Worm (Caenorhabditis elegans) whole organism, L1 larva: ENCODE data around the gene C35D6.4.

ENCODE experiments used
- C04F5.9 ChIP-seq: sonication (generic microtip); optimal IDR thresholded peaks from 2 replicates; lab custom pipeline; 2016; ENCODE audit warnings: missing genetic modification characterization, missing compliant biosample characterization
- C16A3.4 ChIP-seq: fragments of 150-350 bp; optimal IDR thresholded peaks from 2 replicates; lab custom pipeline; 2014; ENCODE audit warnings: missing biosample characterization, missing genetic modification characterization
- C34B4.2 ChIP-seq: sonication (generic microtip); optimal IDR thresholded peaks from 2 replicates; lab custom pipeline; 2017; ENCODE audit warnings: mild to moderate bottlenecking, missing genetic modification characterization, missing compliant biosample characterization
- F16B12.6 ChIP-seq: fragments of 150-350 bp; optimal IDR thresholded peaks from 2 replicates; lab custom pipeline; 2014; ENCODE audit warnings: missing biosample characterization, missing genetic modification characterization
- blmp-1 ChIP-seq: fragments of 150-350 bp; optimal IDR thresholded peaks from 2 replicates; lab custom pipeline; 2014; ENCODE audit warnings: missing biosample characterization, missing genetic modification characterization
- ceh-88 ChIP-seq: fragments of 200-800 bp; sonication (Bioruptor generic); IDR thresholded peaks from 2 replicates; pipeline ENCODE4 v1.3.6; 2022; ENCODE audit warnings: missing genetic modification characterization, missing compliant biosample characterization
- ces-1 ChIP-seq: fragments of 150-350 bp; optimal IDR thresholded peaks from 2 replicates; lab custom pipeline; 2014; ENCODE audit warnings: missing biosample characterization, missing genetic modification reagents, missing genetic modification characterization
- dpl-1 ChIP-seq, 3 experiments: fragments of 150-350 bp in 2 of 3; sonication (generic microtip) in 1 of 3; optimal IDR thresholded peaks; 2 replicates each; lab custom pipeline; 2014 to 2017; ENCODE audit warnings: missing biosample characterization in 3 of 3, missing genetic modification characterization in 3 of 3, missing genetic modification reagents in 3 of 3
- efl-1 ChIP-seq, 4 experiments: fragments of 150-350 bp; optimal IDR thresholded peaks in 3 of 4; peaks in 1 of 4; 1 replicate in 1 of 4; 2 replicates in 3 of 4; lab custom pipeline; 2014; ENCODE audit warnings: missing biosample characterization in 2 of 4, missing genetic modification characterization in 2 of 4, missing genetic modification reagents in 2 of 4
- elt-2 ChIP-seq: sonication (generic microtip); optimal IDR thresholded peaks from 2 replicates; lab custom pipeline; 2016; ENCODE audit warnings: missing genetic modification characterization, mild to moderate bottlenecking, inconsistent platforms, missing compliant biosample characterization, missing genetic modification reagents
- fkh-4 ChIP-seq: sonication (generic microtip); optimal IDR thresholded peaks from 2 replicates; lab custom pipeline; 2016; ENCODE audit warnings: missing compliant biosample characterization, missing genetic modification characterization, borderline replicate concordance
- fkh-8 ChIP-seq: sonication (generic microtip); optimal IDR thresholded peaks from 2 replicates; lab custom pipeline; 2016; ENCODE audit warnings: mild to moderate bottlenecking, missing genetic modification characterization, missing compliant biosample characterization
- fos-1 ChIP-seq: fragments of 150-350 bp; optimal IDR thresholded peaks from 2 replicates; lab custom pipeline; 2014; ENCODE audit warnings: missing biosample characterization, missing genetic modification characterization
- isw-1 ChIP-seq: fragments of 200-800 bp; sonication (Bioruptor generic); IDR thresholded peaks from 2 replicates; pipeline ENCODE4 v1.3.6; 2022; ENCODE audit warnings: missing genetic modification characterization, missing compliant biosample characterization
- jun-1 ChIP-seq: fragments of 150-350 bp; optimal IDR thresholded peaks from 2 replicates; lab custom pipeline; 2014; ENCODE audit warnings: missing biosample characterization, missing genetic modification reagents, missing genetic modification characterization
- lin-13 ChIP-seq: fragments of 150-350 bp; optimal IDR thresholded peaks from 2 replicates; lab custom pipeline; 2014; ENCODE audit warnings: missing biosample characterization, missing genetic modification reagents, missing genetic modification characterization
- lin-14 ChIP-seq: fragments of 200-800 bp; sonication (Bioruptor generic); optimal IDR thresholded peaks from 2 replicates; lab custom pipeline; 2018; ENCODE audit warnings: mild to moderate bottlenecking, missing genetic modification characterization, moderate library complexity, missing compliant biosample characterization
- lin-15B ChIP-seq: fragments of 150-350 bp; sonication (generic microtip); optimal IDR thresholded peaks from 3 replicates; lab custom pipeline; 2014; ENCODE audit warnings: missing biosample characterization, missing genetic modification characterization
- lin-35 ChIP-seq, 2 experiments: fragments of 150-350 bp; optimal IDR thresholded peaks; 2 replicates each; lab custom pipeline; 2014; ENCODE audit warnings: missing biosample characterization in 2 of 2, missing genetic modification characterization in 2 of 2, missing genetic modification reagents in 2 of 2
- lir-3 ChIP-seq: sonication (generic microtip); optimal IDR thresholded peaks from 2 replicates; lab custom pipeline; 2016; ENCODE audit warnings: mild to moderate bottlenecking, missing genetic modification characterization, moderate library complexity, missing compliant biosample characterization; ENCODE audit not compliant: poor library complexity
- lsy-2 ChIP-seq, 2 experiments: fragments of 150-350 bp; optimal IDR thresholded peaks; 2 replicates each; lab custom pipeline; 2014; ENCODE audit warnings: missing biosample characterization in 2 of 2, missing genetic modification characterization in 2 of 2
- nhr-11 ChIP-seq: fragments of 150-350 bp; optimal IDR thresholded peaks from 2 replicates; lab custom pipeline; 2014; ENCODE audit warnings: missing biosample characterization, missing genetic modification characterization
- nhr-19 ChIP-seq: fragments of 200-800 bp; sonication (Bioruptor generic); conservative IDR thresholded peaks from 2 replicates; pipeline ENCODE4 v1.3.6; 2022; ENCODE audit warnings: missing genetic modification characterization, missing compliant biosample characterization
- nhr-237 ChIP-seq: fragments of 150-350 bp; optimal IDR thresholded peaks from 2 replicates; lab custom pipeline; 2014; ENCODE audit warnings: missing biosample characterization, missing genetic modification characterization
- nhr-28 ChIP-seq: fragments of 150-350 bp; optimal IDR thresholded peaks from 2 replicates; lab custom pipeline; 2014; ENCODE audit warnings: missing biosample characterization, missing genetic modification characterization
- nhr-77 ChIP-seq: fragments of 150-350 bp; optimal IDR thresholded peaks from 2 replicates; lab custom pipeline; 2014; ENCODE audit warnings: missing biosample characterization, missing genetic modification characterization
- nhr-90 ChIP-seq: sonication (generic microtip); optimal IDR thresholded peaks from 2 replicates; lab custom pipeline; 2016; ENCODE audit warnings: mild to moderate bottlenecking, missing genetic modification characterization, missing compliant biosample characterization; ENCODE audit not compliant: poor library complexity
- pag-3 ChIP-seq: sonication (generic microtip); optimal IDR thresholded peaks from 2 replicates; lab custom pipeline; 2017; ENCODE audit warnings: missing genetic modification characterization, mild to moderate bottlenecking, missing compliant biosample characterization, antibody characterized with exemption, borderline replicate concordance; ENCODE audit not compliant: insufficient read depth
- snu-23 ChIP-seq: sonication (generic microtip); optimal IDR thresholded peaks from 2 replicates; lab custom pipeline; 2016; ENCODE audit warnings: missing genetic modification characterization, missing compliant biosample characterization
- sptf-1 ChIP-seq: fragments of 150-350 bp; optimal IDR thresholded peaks from 2 replicates; lab custom pipeline; 2014; ENCODE audit warnings: missing biosample characterization, missing genetic modification characterization
- tlp-1 ChIP-seq: fragments of 150-350 bp; optimal IDR thresholded peaks from 2 replicates; lab custom pipeline; 2014; ENCODE audit warnings: missing biosample characterization, missing genetic modification characterization
- unc-30 ChIP-seq: sonication (generic microtip); optimal IDR thresholded peaks from 2 replicates; lab custom pipeline; 2017; ENCODE audit warnings: missing biosample characterization, missing genetic modification characterization
- unc-62 ChIP-seq: fragments of 150-350 bp; optimal IDR thresholded peaks from 2 replicates; lab custom pipeline; 2014; ENCODE audit warnings: missing biosample characterization, missing genetic modification reagents, missing genetic modification characterization
- vab-15 ChIP-seq: sonication (generic microtip); optimal IDR thresholded peaks from 2 replicates; lab custom pipeline; 2017; ENCODE audit warnings: missing genotype, mild to moderate bottlenecking, missing genetic modification characterization, missing compliant biosample characterization
- zag-1 ChIP-seq: fragments of 150-350 bp; optimal IDR thresholded peaks from 2 replicates; lab custom pipeline; 2014; ENCODE audit warnings: missing biosample characterization, missing genetic modification characterization
- zip-4 ChIP-seq: fragments of 200-800 bp; sonication (Bioruptor generic); optimal IDR thresholded peaks from 2 replicates; lab custom pipeline; 2018; ENCODE audit warnings: mild to moderate bottlenecking, missing genetic modification characterization, moderate library complexity, missing compliant biosample characterization
- ztf-11 ChIP-seq, 2 experiments: sonication (generic microtip); optimal IDR thresholded peaks; 2 replicates each; lab custom pipeline; 2016 to 2017; ENCODE audit warnings: missing genetic modification characterization in 2 of 2, missing biosample characterization in 1 of 2, missing compliant biosample characterization in 1 of 2
- ztf-4 ChIP-seq: fragments of 150-350 bp; optimal IDR thresholded peaks from 2 replicates; lab custom pipeline; 2014; ENCODE audit warnings: missing biosample characterization, missing genetic modification characterization

C35D6.4 gene

ce11 chrIV:16399017-16399416, 48.2 kb downstream of the C35D6.4 start (continued):
- TF ChIP-seq tlp-1 (tag; lab: Kevin White, UChicago) = no peak
- no peak for TF ChIP-seq pag-3 (tag; lab: Kevin White, UChicago)
- TF ChIP-seq fos-1 (tag; lab: Kevin White, UChicago) = no peak
- TF ChIP-seq ceh-88 = no peak; the same call in 1 of the 2 replicates
- TF ChIP-seq nhr-77 (tag; lab: Kevin White, UChicago) = peak; percentile 9
- no peak for TF ChIP-seq jun-1 (tag; lab: Kevin White, UChicago)
- no peak for TF ChIP-seq C04F5.9 (tag; lab: Kevin White, UChicago)
- no peak for TF ChIP-seq vab-15
- no peak for TF ChIP-seq nhr-237
- TF ChIP-seq dpl-1 (GFP tag; optimal IDR thresholded peaks at IDR 0.05; lab: Kevin White, UChicago) = no peak
- no peak for TF ChIP-seq lin-15B (tag; lab: Kevin White, UChicago)
- TF ChIP-seq fkh-4 (tag; lab: Kevin White, UChicago) = no peak
- TF ChIP-seq fkh-8 (tag; lab: Kevin White, UChicago) = peak; percentile 21
- TF ChIP-seq elt-2 (tag; lab: Kevin White, UChicago) = peak; percentile 4
- peak; percentile 2 for TF ChIP-seq C16A3.4 (tag; lab: Kevin White, UChicago)
- TF ChIP-seq ces-1 (GFP tag; lab: Kevin White, UChicago) = no peak
- TF ChIP-seq C34B4.2 (tag; lab: Kevin White, UChicago) = no peak
- no peak for TF ChIP-seq unc-30 (tag; lab: Kevin White, UChicago)
- no peak for TF ChIP-seq ztf-4 (tag; lab: Kevin White, UChicago)
- no peak for TF ChIP-seq blmp-1 (tag; lab: Kevin White, UChicago)
- peak; percentile 9 for TF ChIP-seq lir-3
- peak; percentile 11 to 41 for TF ChIP-seq lsy-2 (tag; optimal IDR thresholded peaks at IDR 0.05; lab: Kevin White, UChicago)
- no peak for TF ChIP-seq nhr-11 (tag; lab: Kevin White, UChicago)
- TF ChIP-seq nhr-28 = no peak
- TF ChIP-seq F16B12.6 (tag; lab: Kevin White, UChicago) = no peak
- no peak for TF ChIP-seq zag-1 (tag; lab: Kevin White, UChicago)
- TF ChIP-seq isw-1 (GFP tag; lab: Robert Waterston, UW) = no peak
- TF ChIP-seq unc-62 (GFP tag; lab: Kevin White, UChicago) = no peak
- TF ChIP-seq sptf-1 (tag; lab: Kevin White, UChicago) = no peak
- TF ChIP-seq lin-13 (GFP tag; lab: Kevin White, UChicago) = no peak
- TF ChIP-seq ztf-11 (tag; optimal IDR thresholded peaks at IDR 0.05; lab: Kevin White, UChicago) = no peak

DNA sequence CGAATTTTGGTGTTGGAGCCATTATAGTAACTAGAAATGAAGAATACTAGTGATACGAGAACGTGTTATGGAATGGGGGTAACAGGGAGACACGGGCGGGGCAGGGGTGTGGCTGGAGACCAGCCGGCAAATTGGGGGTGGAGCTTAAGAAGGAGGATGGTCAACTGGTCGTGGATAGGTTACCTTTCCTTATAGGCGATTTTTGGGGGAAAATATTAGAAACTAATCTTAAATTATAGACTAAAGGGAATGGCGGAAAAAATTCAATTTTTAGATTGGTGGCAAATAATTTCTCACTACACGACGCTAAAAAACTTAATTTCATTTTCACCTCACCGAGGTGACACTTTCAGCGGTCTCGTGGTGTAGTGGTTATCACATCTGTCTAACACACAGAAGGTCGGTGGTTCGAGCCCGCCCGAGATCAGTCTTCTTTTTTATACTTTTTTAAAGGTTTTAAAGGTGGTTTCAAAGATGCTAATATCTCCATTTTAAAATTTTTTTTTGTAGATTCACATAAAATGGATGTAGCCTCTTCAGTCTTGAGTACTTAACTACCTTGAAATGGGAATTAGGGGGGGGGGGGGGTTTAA, 49.1 kb downstream of the C35D6.4 start, which contains the start of gene Y65A5A.1:
TSS of gene Y65A5A.1 (minus strand) at position 51 of the 593 bp plus-strand sequence.
- TF ChIP-seq lin-14 (peak; percentile 4), efl-1 (optimal IDR thresholded peaks at IDR 0.05; lab: Kevin White, UChicago) (no peak), efl-1 (GFP tag; optimal IDR thresholded peaks at IDR 0.05 in 1 of 2; lab: Kevin White, UChicago) (peak in 1 of 2 experiments; percentile 85), nhr-90 (tag; lab: Kevin White, UChicago) (peak; percentile 26), lin-35 (GFP tag; optimal IDR thresholded peaks at IDR 0.05; lab: Kevin White, UChicago) (peak in 1 of 2 experiments; percentile 40), zip-4 (GFP tag; lab: Kevin White, UChicago) (no peak), nhr-19 (peak; percentile 19; the same call in 1 of the 2 replicates), unc-62 (GFP tag; lab: Kevin White, UChicago) (no peak), snu-23 (GFP tag; lab: Kevin White, UChicago) (peak; percentile 7)
